Worm (Caenorhabditis elegans) whole organism, L3 larva: ENCODE measurements around the gene R07E5.4.

Source experiments
- unc-39 ChIP-seq: sonication (generic microtip); optimal IDR thresholded peaks from 4 replicates; lab custom pipeline; 2017; ENCODE audit warnings: missing biosample characterization, missing genetic modification characterization
- zag-1 ChIP-seq: fragments of 150-350 bp; optimal IDR thresholded peaks from 2 replicates; lab custom pipeline; 2014; ENCODE audit warnings: missing biosample characterization, missing genetic modification characterization
- ztf-11 ChIP-seq: fragments of 150-350 bp; optimal IDR thresholded peaks from 2 replicates; lab custom pipeline; 2014; ENCODE audit warnings: missing biosample characterization, missing genetic modification characterization

ce11 chrIII:4428797-4429196, 34.2 kb downstream of the R07E5.4 start:
- TF ChIP-seq unc-39 (tag; lab: Kevin White, UChicago) (no peak), zag-1 (tag; lab: Kevin White, UChicago) (no peak), ztf-11 (tag; lab: Kevin White, UChicago) (no peak)
